Fruit fly (Drosophila melanogaster) whole organism, embryonic: ENCODE results near the gene CG10132.
A peak's percentile ranks its signal among the peaks of the same experiment; 100 is the strongest.

ENCODE experiments used
- Atf-2 ChIP-seq: fragments of 200-800 bp; sonication (Bioruptor generic); optimal IDR thresholded peaks from 2 replicates; lab custom pipeline; 2016; ENCODE audit warnings: missing biosample characterization, missing genetic modification characterization
- Bgb ChIP-seq: fragments of 200-800 bp; sonication (Bioruptor generic); IDR thresholded peaks from 2 replicates; pipeline ENCODE4 v1.3.6; 2022; ENCODE audit warnings: missing biosample characterization, missing genetic modification characterization; ENCODE audit not compliant: partially characterized antibody
- CG10321 ChIP-seq: fragments of 200-800 bp; sonication (Bioruptor generic); IDR thresholded peaks from 2 replicates; pipeline ENCODE4 v1.3.6; 2022; ENCODE audit warnings: missing biosample characterization, missing genetic modification characterization
- CG11398 ChIP-seq: fragments of 200-800 bp; sonication (Bioruptor generic); optimal IDR thresholded peaks from 2 replicates; lab custom pipeline; 2016; ENCODE audit warnings: missing biosample characterization, missing genetic modification characterization
- CG13123 ChIP-seq: fragments of 200-800 bp; sonication (Bioruptor generic); optimal IDR thresholded peaks from 2 replicates; lab custom pipeline; 2016; ENCODE audit warnings: missing biosample characterization, missing genetic modification characterization
- CG15514 ChIP-seq: fragments of 200-800 bp; sonication (Bioruptor generic); optimal IDR thresholded peaks from 3 replicates; lab custom pipeline; 2017; ENCODE audit warnings: missing biosample characterization, missing genetic modification characterization, mild to moderate bottlenecking, moderate library complexity, missing genetic modification reagents
- CG16779 ChIP-seq: fragments of 200-800 bp; sonication (Bioruptor generic); IDR thresholded peaks from 2 replicates; pipeline ENCODE4 v1.3.6; 2022; ENCODE audit warnings: missing biosample characterization, missing genetic modification characterization
- CG16863 ChIP-seq: fragments of 200-800 bp; sonication (Bioruptor generic); optimal IDR thresholded peaks from 3 replicates; lab custom pipeline; 2016; ENCODE audit warnings: missing biosample characterization, missing genetic modification characterization
- CG2202 ChIP-seq: fragments of 200-800 bp; sonication (Bioruptor generic); optimal IDR thresholded peaks from 2 replicates; lab custom pipeline; 2018; ENCODE audit warnings: missing biosample characterization, mild to moderate bottlenecking, missing genetic modification characterization
- CG2678 ChIP-seq: fragments of 200-800 bp; sonication (Bioruptor generic); optimal IDR thresholded peaks from 3 replicates; lab custom pipeline; 2019; ENCODE audit warnings: missing biosample characterization, mild to moderate bottlenecking, missing genetic modification characterization, moderate library complexity
- CG2712 ChIP-seq: fragments of 200-800 bp; optimal IDR thresholded peaks from 3 replicates; lab custom pipeline; 2019; ENCODE audit warnings: missing biosample characterization, mild to moderate bottlenecking, missing genetic modification characterization, moderate library complexity
- CG3995 ChIP-seq: fragments of 200-800 bp; sonication (Bioruptor generic); optimal IDR thresholded peaks from 3 replicates; lab custom pipeline; 2016; ENCODE audit warnings: missing biosample characterization, missing genetic modification characterization
- CG4617 ChIP-seq: fragments of 200-800 bp; sonication (Bioruptor generic); optimal IDR thresholded peaks from 3 replicates; lab custom pipeline; 2016; ENCODE audit warnings: missing biosample characterization, missing genetic modification characterization, borderline replicate concordance
- CG4820 ChIP-seq: fragments of 200-800 bp; sonication (Bioruptor generic); optimal IDR thresholded peaks from 3 replicates; lab custom pipeline; 2016; ENCODE audit warnings: missing biosample characterization, missing genetic modification characterization
- CG5245 ChIP-seq: fragments of 200-800 bp; sonication (Bioruptor generic); optimal IDR thresholded peaks from 3 replicates; lab custom pipeline; 2016; ENCODE audit warnings: missing biosample characterization, missing genetic modification characterization
- CG6689 ChIP-seq: fragments of 200-800 bp; sonication (Bioruptor generic); IDR thresholded peaks from 2 replicates; pipeline ENCODE4 v1.3.6; 2022; ENCODE audit warnings: missing biosample characterization, missing genetic modification characterization
- CG7372 ChIP-seq: fragments of 200-800 bp; sonication (Bioruptor generic); IDR thresholded peaks from 2 replicates; pipeline ENCODE4 v1.3.6; 2022; ENCODE audit warnings: missing biosample characterization, missing genetic modification characterization
- CG7556 ChIP-seq: fragments of 200-800 bp; sonication (Bioruptor generic); optimal IDR thresholded peaks from 2 replicates; lab custom pipeline; 2017; ENCODE audit warnings: missing biosample characterization, mild to moderate bottlenecking, missing genetic modification characterization
- CG8089 ChIP-seq: fragments of 200-800 bp; sonication (Bioruptor generic); optimal IDR thresholded peaks from 3 replicates; lab custom pipeline; 2016; ENCODE audit warnings: missing biosample characterization, missing genetic modification characterization
- CG8478 ChIP-seq: fragments of >200 bp; optimal IDR thresholded peaks from 2 replicates; lab custom pipeline; 2018
- CG9215 ChIP-seq: fragments of 200-800 bp; sonication (Bioruptor generic); IDR thresholded peaks from 2 replicates; pipeline ENCODE4 v1.3.6; 2022; ENCODE audit warnings: missing biosample characterization, missing genetic modification characterization
- CG9727 ChIP-seq: fragments of 200-800 bp; sonication (Bioruptor generic); optimal IDR thresholded peaks from 3 replicates; lab custom pipeline; 2017; ENCODE audit warnings: missing biosample characterization, mild to moderate bottlenecking, missing genetic modification characterization
- CG9817 ChIP-seq: fragments of 200-800 bp; sonication (Bioruptor generic); optimal IDR thresholded peaks from 2 replicates; lab custom pipeline; 2018; ENCODE audit warnings: missing biosample characterization, mild to moderate bottlenecking, missing genetic modification characterization, moderate library complexity
- CrebB ChIP-seq: fragments of 200-800 bp; sonication (Bioruptor generic); optimal IDR thresholded peaks from 3 replicates; lab custom pipeline; 2018; ENCODE audit warnings: missing biosample characterization, mild to moderate bottlenecking, missing genetic modification characterization
- Elba2 ChIP-seq: fragments of 200-800 bp; sonication (Bioruptor generic); optimal IDR thresholded peaks from 3 replicates; lab custom pipeline; 2016; ENCODE audit warnings: missing biosample characterization, missing genetic modification characterization
- HLH54F ChIP-seq: fragments of 200-800 bp; sonication (Bioruptor generic); optimal IDR thresholded peaks from 3 replicates; lab custom pipeline; 2016; ENCODE audit warnings: missing biosample characterization, missing genetic modification characterization
- Hey ChIP-seq: fragments of 200-800 bp; sonication (Bioruptor generic); optimal IDR thresholded peaks from 3 replicates; lab custom pipeline; 2018; ENCODE audit warnings: missing biosample characterization, mild to moderate bottlenecking, missing genetic modification characterization
- Hsf ChIP-seq: fragments of 200-800 bp; sonication (Bioruptor generic); optimal IDR thresholded peaks from 3 replicates; lab custom pipeline; 2016; ENCODE audit warnings: missing biosample characterization, missing genetic modification characterization
- NC2α ChIP-seq: fragments of 200-800 bp; sonication (Bioruptor generic); optimal IDR thresholded peaks from 2 replicates; lab custom pipeline; 2016; ENCODE audit warnings: missing biosample characterization, missing genetic modification characterization
- Neu2 ChIP-seq: fragments of 200-800 bp; sonication (Bioruptor generic); optimal IDR thresholded peaks from 3 replicates; lab custom pipeline; 2016; ENCODE audit warnings: missing biosample characterization, missing genetic modification characterization, borderline replicate concordance
- Sox102F ChIP-seq: fragments of 200-800 bp; sonication (Bioruptor generic); optimal IDR thresholded peaks from 2 replicates; lab custom pipeline; 2018; ENCODE audit warnings: missing biosample characterization, mild to moderate bottlenecking, missing genetic modification characterization, moderate library complexity
- ash1 ChIP-seq: fragments of 200-800 bp; sonication (Bioruptor generic); optimal IDR thresholded peaks from 2 replicates; lab custom pipeline; 2018; ENCODE audit warnings: missing biosample characterization, mild to moderate bottlenecking, missing genetic modification characterization
- ato ChIP-seq: fragments of 200-800 bp; sonication (Bioruptor generic); IDR thresholded peaks from 2 replicates; pipeline ENCODE4 v1.3.6; 2022; ENCODE audit warnings: missing biosample characterization, missing genetic modification characterization; ENCODE audit not compliant: partially characterized antibody
- caup ChIP-seq: fragments of 200-800 bp; sonication (Bioruptor generic); optimal IDR thresholded peaks from 3 replicates; lab custom pipeline; 2017; ENCODE audit warnings: missing biosample characterization, mild to moderate bottlenecking, missing genetic modification characterization, moderate library complexity; ENCODE audit not compliant: severe bottlenecking
- da ChIP-seq: fragments of 200-800 bp; sonication (Bioruptor generic); optimal IDR thresholded peaks from 2 replicates; lab custom pipeline; 2016; ENCODE audit warnings: missing biosample characterization, missing genetic modification characterization
- dati ChIP-seq: fragments of 200-800 bp; sonication (Bioruptor generic); IDR thresholded peaks from 2 replicates; pipeline ENCODE4 v1.3.6; 2022; ENCODE audit warnings: missing biosample characterization, missing genetic modification characterization
- dimm ChIP-seq: fragments of 200-800 bp; sonication (Bioruptor generic); IDR thresholded peaks from 2 replicates; pipeline ENCODE4 v1.3.6; 2022; ENCODE audit warnings: missing biosample characterization, missing genetic modification characterization
- fru ChIP-seq: fragments of >200 bp; optimal IDR thresholded peaks from 2 replicates; lab custom pipeline; 2017
- ftz-f1 ChIP-seq: fragments of 200-800 bp; sonication (Bioruptor generic); optimal IDR thresholded peaks from 2 replicates; lab custom pipeline; 2016; ENCODE audit warnings: missing biosample characterization, missing genetic modification characterization
- gsb ChIP-seq: fragments of 200-800 bp; sonication (Bioruptor generic); IDR thresholded peaks from 2 replicates; pipeline ENCODE4 v1.3.6; 2022; ENCODE audit warnings: missing biosample characterization, missing genetic modification characterization
- ham ChIP-seq: fragments of 200-800 bp; sonication (Bioruptor generic); IDR thresholded peaks from 2 replicates; pipeline ENCODE4 v1.3.6; 2022; ENCODE audit warnings: missing biosample characterization, missing genetic modification characterization
- jigr1 ChIP-seq: fragments of 200-800 bp; sonication (Bioruptor generic); IDR thresholded peaks from 3 replicates; pipeline ENCODE4 v1.3.6; 2022; ENCODE audit warnings: missing biosample characterization, missing genetic modification characterization
- mirr ChIP-seq: fragments of 200-800 bp; sonication (Bioruptor generic); optimal IDR thresholded peaks from 3 replicates; lab custom pipeline; 2018; ENCODE audit warnings: missing biosample characterization, mild to moderate bottlenecking, missing genetic modification characterization
- pzg ChIP-seq: fragments of 200-800 bp; sonication (Bioruptor generic); optimal IDR thresholded peaks from 3 replicates; lab custom pipeline; 2018; ENCODE audit warnings: missing biosample characterization, mild to moderate bottlenecking, missing genetic modification characterization, moderate library complexity
- ranshi ChIP-seq: fragments of 200-800 bp; sonication (Bioruptor generic); IDR thresholded peaks from 2 replicates; pipeline ENCODE4 v1.3.6; 2022; ENCODE audit warnings: missing biosample characterization, missing genetic modification characterization
- shn ChIP-seq: fragments of 200-800 bp; sonication (Bioruptor generic); optimal IDR thresholded peaks from 3 replicates; lab custom pipeline; 2016; ENCODE audit warnings: missing biosample characterization, missing genetic modification characterization
- stc ChIP-seq: fragments of 200-800 bp; sonication (Bioruptor generic); IDR thresholded peaks from 2 replicates; pipeline ENCODE4 v1.3.6; 2022; ENCODE audit warnings: missing biosample characterization, missing genetic modification characterization
- tgo ChIP-seq: fragments of 200-800 bp; sonication (Bioruptor generic); IDR thresholded peaks from 3 replicates; pipeline ENCODE4 v1.3.6; 2022; ENCODE audit warnings: missing biosample characterization, missing genetic modification characterization
- tio ChIP-seq: fragments of 200-800 bp; sonication (Bioruptor generic); optimal IDR thresholded peaks from 2 replicates; lab custom pipeline; 2017; ENCODE audit warnings: missing biosample characterization, missing genetic modification characterization, inconsistent platforms
- trem ChIP-seq: fragments of 200-800 bp; optimal IDR thresholded peaks from 3 replicates; lab custom pipeline; 2019; ENCODE audit warnings: missing biosample characterization, mild to moderate bottlenecking, missing genetic modification characterization, moderate library complexity
- zen2 ChIP-seq: fragments of 200-800 bp; sonication (Bioruptor generic); IDR thresholded peaks from 3 replicates; pipeline ENCODE4 v1.3.6; 2022; ENCODE audit warnings: missing biosample characterization, missing genetic modification characterization; ENCODE audit not compliant: partially characterized antibody

CG10132 gene

DNA sequence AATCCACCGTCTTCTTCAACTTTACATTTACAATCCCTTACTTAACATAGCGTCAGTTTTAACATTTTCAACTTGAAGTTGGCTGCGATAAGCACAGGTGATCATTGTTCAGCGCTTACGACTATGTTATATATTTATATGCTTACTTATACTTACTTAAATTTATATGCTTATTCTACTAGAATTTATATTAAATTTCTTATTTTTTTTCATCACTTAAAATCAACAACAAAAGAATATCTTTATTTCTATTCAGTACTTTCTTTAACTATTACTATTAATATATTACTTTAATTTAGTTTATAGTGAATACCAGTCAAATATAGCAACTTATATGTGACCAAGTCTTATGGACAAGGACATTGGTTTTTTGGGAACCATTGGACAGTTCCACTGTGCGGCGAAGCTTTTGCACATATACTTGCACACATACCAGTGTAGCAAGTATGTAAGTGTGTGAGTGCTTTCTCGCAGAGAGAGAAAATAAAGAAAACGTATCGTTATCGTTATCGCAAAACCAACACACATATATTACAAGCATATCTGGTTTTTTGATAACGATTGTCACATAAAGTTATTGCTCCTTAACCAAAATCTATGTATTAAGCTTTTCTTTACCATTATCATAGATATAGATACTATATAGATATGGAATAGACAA is 1.3 kb upstream of the CG10132 start, which contains the start of gene Hasp (continued):
- TF ChIP-seq CG2678 (tag; lab: Kevin White, UChicago) (peak; percentile 68), Hey (tag; lab: Kevin White, UChicago) (no peak), mirr (peak; percentile 8), CG7556 (GFP tag; lab: Kevin White, UChicago) (peak; percentile 28), jigr1 (GFP tag; lab: Robert Waterston, UW) (no peak), CG9215 (GFP tag; lab: Robert Waterston, UW) (no peak), dati (no peak), Atf-2 (no peak), ato (GFP tag; lab: Robert Waterston, UW) (peak; percentile 88), CG5245 (GFP tag; lab: Kevin White, UChicago) (peak; percentile 24), ranshi (GFP tag; lab: Robert Waterston, UW) (peak; percentile 33; the same call in 1 of the 2 replicates), Neu2 (GFP tag; lab: Kevin White, UChicago) (no peak), Bgb (GFP tag; lab: Robert Waterston, UW) (peak; percentile 58), CG6689 (GFP tag; lab: Robert Waterston, UW) (peak; percentile 39; the same call in 1 of the 2 replicates), CG11398 (no peak), Elba2 (GFP tag; lab: Kevin White, UChicago) (no peak), CG4820 (GFP tag; lab: Kevin White, UChicago) (peak; percentile 58), tio (GFP tag; lab: Kevin White, UChicago) (no peak), zen2 (peak; percentile 91), CG10321 (GFP tag; lab: Robert Waterston, UW) (no peak), HLH54F (GFP tag; lab: Kevin White, UChicago) (no peak), da (GFP tag; lab: Kevin White, UChicago) (no peak), CG2202 (peak; percentile 22), CG4617 (peak; percentile 2), pzg (peak; percentile 16), shn (GFP tag; lab: Kevin White, UChicago) (no peak), CG8089 (GFP tag; lab: Kevin White, UChicago) (no peak), CG7372 (GFP tag; lab: Robert Waterston, UW) (no peak), gsb (no peak), CG8478 (no peak), CG15514 (peak; percentile 19), CG16863 (GFP tag; lab: Kevin White, UChicago) (no peak), caup (peak; percentile 51), CG13123 (GFP tag; lab: Kevin White, UChicago) (no peak), CG16779 (GFP tag; lab: Robert Waterston, UW) (no peak), CG2712 (peak; percentile 72), CG9727 (GFP tag; lab: Kevin White, UChicago) (peak; percentile 61), trem (peak; percentile 33), tgo (GFP tag; lab: Robert Waterston, UW) (peak; percentile 67; the same call in 2 of the 3 replicates), fru (lab: Kevin White, UChicago) (no peak), stc (GFP tag; lab: Robert Waterston, UW) (peak; percentile 51; the same call in 1 of the 2 replicates), Hsf (GFP tag; lab: Kevin White, UChicago) (peak; percentile 18), NC2α (no peak), CrebB (tag; lab: Kevin White, UChicago) (no peak), ftz-f1 (GFP tag; lab: Kevin White, UChicago) (no peak), dimm (no peak), ham (GFP tag; lab: Robert Waterston, UW) (no peak), ash1 (GFP tag; lab: Kevin White, UChicago) (no peak), CG9817 (no peak), Sox102F (no peak), CG3995 (GFP tag; lab: Kevin White, UChicago) (no peak)
